Worm (Caenorhabditis elegans) whole organism, L1 larva: Measurements from ENCODE around the gene F25H9.2.

Experiments used
- C04F5.9 ChIP-seq: sonication (generic microtip); optimal IDR thresholded peaks from 2 replicates; lab custom pipeline; 2016; ENCODE audit warnings: missing genetic modification characterization, missing compliant biosample characterization
- C34B4.2 ChIP-seq: sonication (generic microtip); optimal IDR thresholded peaks from 2 replicates; lab custom pipeline; 2017; ENCODE audit warnings: mild to moderate bottlenecking, missing genetic modification characterization, missing compliant biosample characterization
- F16B12.6 ChIP-seq: fragments of 150-350 bp; optimal IDR thresholded peaks from 2 replicates; lab custom pipeline; 2014; ENCODE audit warnings: missing biosample characterization, missing genetic modification characterization
- aha-1 ChIP-seq: fragments of 150-350 bp; optimal IDR thresholded peaks from 2 replicates; lab custom pipeline; 2014; ENCODE audit warnings: missing biosample characterization, missing genetic modification characterization
- ama-1 ChIP-seq: fragments of 150-350 bp; optimal IDR thresholded peaks from 2 replicates; lab custom pipeline; 2014
- ceh-63 ChIP-seq: fragments of 200-800 bp; sonication (Bioruptor generic); optimal IDR thresholded peaks from 2 replicates; lab custom pipeline; 2018; ENCODE audit warnings: mild to moderate bottlenecking, missing genetic modification characterization, missing compliant biosample characterization
- ceh-82 ChIP-seq, 3 experiments: fragments of 150-350 bp in 1 of 3; sonication (generic microtip) in 2 of 3; optimal IDR thresholded peaks; 2 replicates each; lab custom pipeline; 2014 to 2017; ENCODE audit warnings: missing biosample characterization in 3 of 3, missing genetic modification characterization in 3 of 3
- ceh-88 ChIP-seq: fragments of 200-800 bp; sonication (Bioruptor generic); IDR thresholded peaks from 2 replicates; pipeline ENCODE4 v1.3.6; 2022; ENCODE audit warnings: missing genetic modification characterization, missing compliant biosample characterization
- ces-1 ChIP-seq: fragments of 150-350 bp; optimal IDR thresholded peaks from 2 replicates; lab custom pipeline; 2014; ENCODE audit warnings: missing biosample characterization, missing genetic modification reagents, missing genetic modification characterization
- dpl-1 ChIP-seq, 3 experiments: fragments of 150-350 bp in 2 of 3; sonication (generic microtip) in 1 of 3; optimal IDR thresholded peaks; 2 replicates each; lab custom pipeline; 2014 to 2017; ENCODE audit warnings: missing biosample characterization in 3 of 3, missing genetic modification characterization in 3 of 3, missing genetic modification reagents in 3 of 3
- dsc-1 ChIP-seq: sonication (generic microtip); optimal IDR thresholded peaks from 2 replicates; lab custom pipeline; 2016; ENCODE audit warnings: mild to moderate bottlenecking, missing genetic modification characterization, missing compliant biosample characterization
- efl-1 ChIP-seq, 4 experiments: fragments of 150-350 bp; optimal IDR thresholded peaks in 3 of 4; peaks in 1 of 4; 1 replicate in 1 of 4; 2 replicates in 3 of 4; lab custom pipeline; 2014; ENCODE audit warnings: missing biosample characterization in 2 of 4, missing genetic modification characterization in 2 of 4, missing genetic modification reagents in 2 of 4
- efl-3 ChIP-seq: fragments of 200-800 bp; sonication (Bioruptor generic); optimal IDR thresholded peaks from 2 replicates; lab custom pipeline; 2018; ENCODE audit warnings: mild to moderate bottlenecking, missing genetic modification characterization, missing compliant biosample characterization
- egl-27 ChIP-seq, 2 experiments: fragments of 150-350 bp in 1 of 2; sonication (generic microtip); optimal IDR thresholded peaks; 3 replicates each; lab custom pipeline; 2017 to 2018; ENCODE audit warnings: missing biosample characterization in 2 of 2, missing genetic modification characterization in 2 of 2, missing genetic modification reagents in 2 of 2
- elt-2 ChIP-seq: sonication (generic microtip); optimal IDR thresholded peaks from 2 replicates; lab custom pipeline; 2016; ENCODE audit warnings: missing genetic modification characterization, mild to moderate bottlenecking, inconsistent platforms, missing compliant biosample characterization, missing genetic modification reagents
- ets-5 ChIP-seq: fragments of 200-800 bp; sonication (Bioruptor generic); IDR thresholded peaks from 2 replicates; pipeline ENCODE4 v1.3.6; 2022; ENCODE audit warnings: missing genetic modification characterization, missing compliant biosample characterization
- fkh-10 ChIP-seq: sonication (generic microtip); optimal IDR thresholded peaks from 2 replicates; lab custom pipeline; 2017; ENCODE audit warnings: missing biosample characterization, missing genetic modification reagents, missing genetic modification characterization
- fkh-4 ChIP-seq: sonication (generic microtip); optimal IDR thresholded peaks from 2 replicates; lab custom pipeline; 2016; ENCODE audit warnings: missing compliant biosample characterization, missing genetic modification characterization, borderline replicate concordance
- fkh-8 ChIP-seq: sonication (generic microtip); optimal IDR thresholded peaks from 2 replicates; lab custom pipeline; 2016; ENCODE audit warnings: mild to moderate bottlenecking, missing genetic modification characterization, missing compliant biosample characterization
- hlh-17 ChIP-seq: fragments of 200-800 bp; sonication (Bioruptor generic); optimal IDR thresholded peaks from 2 replicates; lab custom pipeline; 2018; ENCODE audit warnings: missing genetic modification characterization, mild to moderate bottlenecking, missing compliant biosample characterization, moderate library complexity, borderline replicate concordance
- hpl-2 ChIP-seq: fragments of 150-350 bp; optimal IDR thresholded peaks from 2 replicates; lab custom pipeline; 2014; ENCODE audit warnings: missing biosample characterization, missing genetic modification reagents, missing genetic modification characterization
- isw-1 ChIP-seq: fragments of 200-800 bp; sonication (Bioruptor generic); IDR thresholded peaks from 2 replicates; pipeline ENCODE4 v1.3.6; 2022; ENCODE audit warnings: missing genetic modification characterization, missing compliant biosample characterization
- lin-14 ChIP-seq: fragments of 200-800 bp; sonication (Bioruptor generic); optimal IDR thresholded peaks from 2 replicates; lab custom pipeline; 2018; ENCODE audit warnings: mild to moderate bottlenecking, missing genetic modification characterization, moderate library complexity, missing compliant biosample characterization
- lin-39 ChIP-seq: fragments of 150-350 bp; optimal IDR thresholded peaks from 2 replicates; lab custom pipeline; 2014; ENCODE audit warnings: missing biosample characterization, missing genetic modification reagents, missing genetic modification characterization
- lsy-2 ChIP-seq, 2 experiments: fragments of 150-350 bp; optimal IDR thresholded peaks; 2 replicates each; lab custom pipeline; 2014; ENCODE audit warnings: missing biosample characterization in 2 of 2, missing genetic modification characterization in 2 of 2
- mab-9 ChIP-seq: fragments of 200-800 bp; sonication (Bioruptor generic); IDR thresholded peaks from 2 replicates; pipeline ENCODE4 v1.3.6; 2022; ENCODE audit warnings: missing genetic modification reagents, missing genetic modification characterization, missing compliant biosample characterization
- mdl-1 ChIP-seq, 2 experiments: fragments of 150-350 bp; optimal IDR thresholded peaks; 2 replicates each; lab custom pipeline; 2014 to 2017; ENCODE audit warnings: missing biosample characterization in 2 of 2, missing genetic modification characterization in 2 of 2, inconsistent platforms in 1 of 2
- mep-1 ChIP-seq: fragments of 150-350 bp; optimal IDR thresholded peaks from 2 replicates; lab custom pipeline; 2014; ENCODE audit warnings: missing biosample characterization, missing genetic modification characterization
- nhr-12 ChIP-seq: sonication (generic microtip); optimal IDR thresholded peaks from 2 replicates; lab custom pipeline; 2017; ENCODE audit warnings: missing biosample characterization, missing genetic modification characterization
- nhr-19 ChIP-seq: fragments of 200-800 bp; sonication (Bioruptor generic); conservative IDR thresholded peaks from 2 replicates; pipeline ENCODE4 v1.3.6; 2022; ENCODE audit warnings: missing genetic modification characterization, missing compliant biosample characterization
- nhr-20 ChIP-seq: sonication (generic microtip); optimal IDR thresholded peaks from 2 replicates; lab custom pipeline; 2016; ENCODE audit warnings: mild to moderate bottlenecking, missing genetic modification characterization, missing compliant biosample characterization
- nhr-237 ChIP-seq: fragments of 150-350 bp; optimal IDR thresholded peaks from 2 replicates; lab custom pipeline; 2014; ENCODE audit warnings: missing biosample characterization, missing genetic modification characterization
- nhr-47 ChIP-seq: sonication (generic microtip); optimal IDR thresholded peaks from 2 replicates; lab custom pipeline; 2016; ENCODE audit warnings: mild to moderate bottlenecking, missing genetic modification characterization, moderate library complexity, missing compliant biosample characterization
- nhr-71 ChIP-seq: sonication (generic microtip); optimal IDR thresholded peaks from 2 replicates; lab custom pipeline; 2016; ENCODE audit warnings: mild to moderate bottlenecking, missing genetic modification characterization, moderate library complexity, missing compliant biosample characterization
- nhr-76 ChIP-seq: sonication (generic microtip); optimal IDR thresholded peaks from 2 replicates; lab custom pipeline; 2017; ENCODE audit warnings: missing biosample characterization, missing genetic modification characterization
- nhr-77 ChIP-seq: fragments of 150-350 bp; optimal IDR thresholded peaks from 2 replicates; lab custom pipeline; 2014; ENCODE audit warnings: missing biosample characterization, missing genetic modification characterization
- nhr-85 ChIP-seq: sonication (generic microtip); peaks from one replicate; lab custom pipeline; 2016; ENCODE audit warnings: missing genetic modification characterization, inconsistent platforms, missing compliant biosample characterization
- nhr-90 ChIP-seq: sonication (generic microtip); optimal IDR thresholded peaks from 2 replicates; lab custom pipeline; 2016; ENCODE audit warnings: mild to moderate bottlenecking, missing genetic modification characterization, missing compliant biosample characterization; ENCODE audit not compliant: poor library complexity
- pqm-1 ChIP-seq: sonication (generic microtip); optimal IDR thresholded peaks from 3 replicates; lab custom pipeline; 2017; ENCODE audit warnings: missing biosample characterization, missing genetic modification characterization
- rnt-1 ChIP-seq: sonication (generic microtip); optimal IDR thresholded peaks from 2 replicates; lab custom pipeline; 2016; ENCODE audit warnings: mild to moderate bottlenecking, missing genetic modification characterization, moderate library complexity, missing compliant biosample characterization
- snu-23 ChIP-seq: sonication (generic microtip); optimal IDR thresholded peaks from 2 replicates; lab custom pipeline; 2016; ENCODE audit warnings: missing genetic modification characterization, missing compliant biosample characterization
- sox-4 ChIP-seq: sonication (generic microtip); optimal IDR thresholded peaks from 2 replicates; lab custom pipeline; 2016; ENCODE audit warnings: missing genetic modification characterization, missing compliant biosample characterization
- sptf-1 ChIP-seq: fragments of 150-350 bp; optimal IDR thresholded peaks from 2 replicates; lab custom pipeline; 2014; ENCODE audit warnings: missing biosample characterization, missing genetic modification characterization
- swsn-7 ChIP-seq: sonication (generic microtip); optimal IDR thresholded peaks from 2 replicates; lab custom pipeline; 2016; ENCODE audit warnings: missing genetic modification characterization, missing compliant biosample characterization
- tlp-1 ChIP-seq: fragments of 150-350 bp; optimal IDR thresholded peaks from 2 replicates; lab custom pipeline; 2014; ENCODE audit warnings: missing biosample characterization, missing genetic modification characterization
- unc-130 ChIP-seq: fragments of 150-350 bp; optimal IDR thresholded peaks from 2 replicates; lab custom pipeline; 2017; ENCODE audit warnings: missing biosample characterization, missing genetic modification characterization, inconsistent platforms
- unc-30 ChIP-seq: sonication (generic microtip); optimal IDR thresholded peaks from 2 replicates; lab custom pipeline; 2017; ENCODE audit warnings: missing biosample characterization, missing genetic modification characterization
- unc-86 ChIP-seq: sonication (generic microtip); optimal IDR thresholded peaks from 2 replicates; lab custom pipeline; 2016; ENCODE audit warnings: missing genetic modification characterization, missing compliant biosample characterization
- unc-98 ChIP-seq: fragments of 200-800 bp; sonication (Bioruptor generic); IDR thresholded peaks from 2 replicates; pipeline ENCODE4 v1.3.6; 2022; ENCODE audit warnings: missing genetic modification characterization, missing compliant biosample characterization
- xbp-1 ChIP-seq: sonication (generic microtip); optimal IDR thresholded peaks from 2 replicates; lab custom pipeline; 2016; ENCODE audit warnings: missing genetic modification characterization, missing compliant biosample characterization
- zip-4 ChIP-seq: fragments of 200-800 bp; sonication (Bioruptor generic); optimal IDR thresholded peaks from 2 replicates; lab custom pipeline; 2018; ENCODE audit warnings: mild to moderate bottlenecking, missing genetic modification characterization, moderate library complexity, missing compliant biosample characterization
- ztf-4 ChIP-seq: fragments of 150-350 bp; optimal IDR thresholded peaks from 2 replicates; lab custom pipeline; 2014; ENCODE audit warnings: missing biosample characterization, missing genetic modification characterization

Gene F25H9.2

DNA sequence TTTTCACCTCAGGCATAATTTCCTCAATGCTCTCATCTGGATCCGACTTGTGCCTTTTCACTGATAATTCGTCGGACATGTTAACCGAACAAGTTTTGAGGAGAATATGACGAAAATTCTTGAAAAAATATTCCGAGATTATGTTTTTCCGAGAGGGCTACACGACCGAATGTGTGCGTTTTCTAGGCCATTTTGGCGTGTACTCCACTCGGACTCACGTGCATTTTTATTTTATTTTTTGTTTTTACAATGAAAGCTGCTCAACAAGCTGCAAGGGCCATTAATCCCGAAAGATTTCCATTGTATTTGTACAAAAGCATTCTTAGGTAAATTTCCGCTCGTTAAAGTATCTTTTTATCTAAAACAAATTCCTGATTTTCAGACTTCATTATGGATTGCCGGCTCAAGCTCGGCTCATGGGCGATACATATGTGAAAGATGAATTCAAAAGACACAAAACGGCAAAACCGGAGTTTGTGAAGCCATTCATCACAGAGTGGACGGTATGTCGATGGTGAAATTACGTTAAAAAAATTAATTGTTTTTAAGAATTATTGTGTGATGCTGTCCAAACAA lies 10.4 kb downstream of the F25H9.2 start, which contains the start of the genes F25H9.6 and F25H9.7 (continued):
- peak; percentile 83 for TF ChIP-seq isw-1 (GFP tag; lab: Robert Waterston, UW)
- peak; percentile 47 for TF ChIP-seq unc-130 (tag; lab: Kevin White, UChicago)
- TF ChIP-seq mab-9 (GFP tag; lab: Robert Waterston, UW), result peak; percentile 94
- peak; percentile 88 for TF ChIP-seq unc-86 (tag; lab: Kevin White, UChicago)
- TF ChIP-seq dsc-1 (tag; lab: Kevin White, UChicago), result peak; percentile 97
- TF ChIP-seq elt-2 (tag; lab: Kevin White, UChicago), result peak; percentile 87
- no peak for TF ChIP-seq unc-30
- peak; percentile 70 to 85 (median 79) for TF ChIP-seq dpl-1 (GFP tag; optimal IDR thresholded peaks at IDR 0.05; lab: Kevin White, UChicago)
- TF ChIP-seq aha-1 (tag; lab: Kevin White, UChicago), result no peak
- TF ChIP-seq fkh-10 (GFP tag; lab: Kevin White, UChicago), result no peak
- TF ChIP-seq nhr-47, result peak; percentile 96
- peak; percentile 62 for TF ChIP-seq F16B12.6 (tag; lab: Kevin White, UChicago)
- TF ChIP-seq ets-5 (GFP tag; lab: Robert Waterston, UW), result no peak
- TF ChIP-seq lin-39 (tag; lab: Kevin White, UChicago), result peak; percentile 52
- TF ChIP-seq mep-1 (tag; lab: Kevin White, UChicago), result peak; percentile 89
- no peak for TF ChIP-seq ces-1 (GFP tag; lab: Kevin White, UChicago)
- no peak for TF ChIP-seq egl-27 (tag; optimal IDR thresholded peaks at IDR 0.05; lab: Kevin White, UChicago)
- peak; percentile 78 to 93 (median 80) for TF ChIP-seq ceh-82 (tag; optimal IDR thresholded peaks at IDR 0.05; lab: Kevin White, UChicago)
- peak; percentile 37 to 96 for TF ChIP-seq mdl-1 (tag; optimal IDR thresholded peaks at IDR 0.05; lab: Kevin White, UChicago)
- peak; percentile 97 for TF ChIP-seq nhr-85
- TF ChIP-seq ceh-63, result peak; percentile 94
- peak; percentile 41 for TF ChIP-seq nhr-77
- TF ChIP-seq C34B4.2, result peak; percentile 75
- peak; percentile 100 for TF ChIP-seq rnt-1 (tag; lab: Kevin White, UChicago)
- TF ChIP-seq sox-4 (tag; lab: Kevin White, UChicago), result peak; percentile 97
- peak; percentile 93 for TF ChIP-seq C04F5.9
- peak; percentile 80 to 83 for TF ChIP-seq efl-1 (optimal IDR thresholded peaks at IDR 0.05; lab: Kevin White, UChicago)
- TF ChIP-seq efl-1 (GFP tag; optimal IDR thresholded peaks at IDR 0.05 in 1 of 2; lab: Kevin White, UChicago), result peak; percentile 77 to 97
- TF ChIP-seq snu-23 (GFP tag; lab: Kevin White, UChicago), result peak; percentile 95
- TF ChIP-seq nhr-20, result peak; percentile 94
- TF ChIP-seq nhr-19 (GFP tag; lab: Robert Waterston, UW), result peak; percentile 93
- TF ChIP-seq ceh-88 (GFP tag; lab: Robert Waterston, UW), result peak; percentile 74
- peak; percentile 96 for TF ChIP-seq fkh-8 (tag; lab: Kevin White, UChicago)
- no peak for TF ChIP-seq nhr-237 (tag; lab: Kevin White, UChicago)
- peak; percentile 98 for TF ChIP-seq nhr-90
- TF ChIP-seq nhr-12 (tag; lab: Kevin White, UChicago), result no peak
- peak; percentile 34 for TF ChIP-seq ztf-4
- TF ChIP-seq hlh-17 (GFP tag; lab: Kevin White, UChicago), result peak; percentile 76
- TF ChIP-seq hpl-2, result peak; percentile 27
- peak; percentile 94 for TF ChIP-seq swsn-7 (tag; lab: Kevin White, UChicago)
- peak; percentile 48 for TF ChIP-seq nhr-76
- no peak for TF ChIP-seq tlp-1 (tag; lab: Kevin White, UChicago)
- no peak for TF ChIP-seq sptf-1 (tag; lab: Kevin White, UChicago)
- TF ChIP-seq lsy-2 (tag; optimal IDR thresholded peaks at IDR 0.05; lab: Kevin White, UChicago), result peak; percentile 79 to 87
- TF ChIP-seq efl-3 (GFP tag; lab: Kevin White, UChicago), result peak; percentile 88
- peak; percentile 96 for TF ChIP-seq nhr-71 (tag; lab: Kevin White, UChicago)
- peak; percentile 28 for TF ChIP-seq pqm-1
- TF ChIP-seq zip-4 (GFP tag; lab: Kevin White, UChicago), result peak; percentile 71
- TF ChIP-seq ama-1 (lab: Kevin White, UChicago), result no peak
- peak; percentile 100 for TF ChIP-seq fkh-4
- peak; percentile 87 for TF ChIP-seq lin-14
- peak; percentile 91 for TF ChIP-seq unc-98 (GFP tag; lab: Robert Waterston, UW)
- TF ChIP-seq xbp-1 (tag; lab: Kevin White, UChicago), result peak; percentile 91
